Worm (Caenorhabditis elegans) whole organism, early embryonic: ENCODE data around the gene T05A8.2.

Experiments used
- B0310.2 ChIP-seq: sonication (generic microtip); optimal IDR thresholded peaks from 2 replicates; lab custom pipeline; 2016; ENCODE audit warnings: mild to moderate bottlenecking, missing genetic modification characterization, missing compliant biosample characterization
- F13C5.2 ChIP-seq: sonication (generic microtip); optimal IDR thresholded peaks from 2 replicates; lab custom pipeline; 2017; ENCODE audit warnings: mild to moderate bottlenecking, missing genetic modification characterization, inconsistent platforms, missing compliant biosample characterization
- aly-1 ChIP-seq: sonication (generic microtip); optimal IDR thresholded peaks from 2 replicates; lab custom pipeline; 2016; ENCODE audit warnings: missing genetic modification characterization, missing compliant biosample characterization
- ama-1 ChIP-seq: fragments of 150-350 bp; optimal IDR thresholded peaks from 2 replicates; lab custom pipeline; 2014
- ceh-13 ChIP-seq: fragments of 200-800 bp; sonication (Bioruptor generic); optimal IDR thresholded peaks from 2 replicates; lab custom pipeline; 2018; ENCODE audit warnings: mild to moderate bottlenecking, missing genetic modification characterization, missing compliant biosample characterization
- ceh-36 ChIP-seq: sonication (generic microtip); optimal IDR thresholded peaks from 2 replicates; lab custom pipeline; 2016; ENCODE audit warnings: missing genetic modification characterization, inconsistent platforms, missing compliant biosample characterization
- ets-7 ChIP-seq: sonication (generic microtip); optimal IDR thresholded peaks from 2 replicates; lab custom pipeline; 2016; ENCODE audit warnings: missing genotype, missing genetic modification characterization, missing compliant biosample characterization
- flt-1 ChIP-seq: fragments of 200-800 bp; sonication (Bioruptor generic); IDR thresholded peaks from 2 replicates; pipeline ENCODE4 v1.3.6; 2022; ENCODE audit warnings: missing genetic modification characterization, missing compliant biosample characterization
- hmbx-1 ChIP-seq: sonication (generic microtip); optimal IDR thresholded peaks from 2 replicates; lab custom pipeline; 2016; ENCODE audit warnings: mild to moderate bottlenecking, missing genetic modification characterization, missing compliant biosample characterization
- hmg-4 ChIP-seq: fragments of 200-800 bp; sonication (Bioruptor generic); optimal IDR thresholded peaks from 2 replicates; lab custom pipeline; 2018; ENCODE audit warnings: mild to moderate bottlenecking, missing genetic modification characterization, missing compliant biosample characterization
- hnd-1 ChIP-seq: sonication (generic microtip); optimal IDR thresholded peaks from 2 replicates; lab custom pipeline; 2016; ENCODE audit warnings: missing genetic modification characterization, missing compliant biosample characterization
- pes-1 ChIP-seq: fragments of 200-800 bp; sonication (Bioruptor generic); IDR thresholded peaks from 2 replicates; pipeline ENCODE4 v1.3.6; 2022; ENCODE audit warnings: missing genetic modification reagents, missing genetic modification characterization, missing compliant biosample characterization
- scrt-1 ChIP-seq: fragments of 200-800 bp; sonication (Bioruptor generic); IDR thresholded peaks from 2 replicates; pipeline ENCODE4 v1.3.6; 2022; ENCODE audit warnings: missing genetic modification characterization, missing compliant biosample characterization
- sea-1 ChIP-seq: fragments of 200-800 bp; sonication (Bioruptor generic); conservative IDR thresholded peaks from 2 replicates; pipeline ENCODE4 v1.3.6; 2022; ENCODE audit warnings: missing genetic modification characterization, missing compliant biosample characterization
- tbx-11 ChIP-seq: fragments of 200-800 bp; sonication (Bioruptor generic); IDR thresholded peaks from 2 replicates; pipeline ENCODE4 v1.3.6; 2022; ENCODE audit warnings: missing genetic modification characterization, missing compliant biosample characterization
- tbx-37 ChIP-seq: fragments of 200-800 bp; sonication (Bioruptor generic); conservative IDR thresholded peaks from 2 replicates; pipeline ENCODE4 v1.3.6; 2022; ENCODE audit warnings: missing genetic modification reagents, missing genetic modification characterization, missing compliant biosample characterization
- tra-4 ChIP-seq: sonication (generic microtip); optimal IDR thresholded peaks from 2 replicates; lab custom pipeline; 2017; ENCODE audit warnings: missing genetic modification characterization, missing compliant biosample characterization

The T05A8.2 gene

DNA sequence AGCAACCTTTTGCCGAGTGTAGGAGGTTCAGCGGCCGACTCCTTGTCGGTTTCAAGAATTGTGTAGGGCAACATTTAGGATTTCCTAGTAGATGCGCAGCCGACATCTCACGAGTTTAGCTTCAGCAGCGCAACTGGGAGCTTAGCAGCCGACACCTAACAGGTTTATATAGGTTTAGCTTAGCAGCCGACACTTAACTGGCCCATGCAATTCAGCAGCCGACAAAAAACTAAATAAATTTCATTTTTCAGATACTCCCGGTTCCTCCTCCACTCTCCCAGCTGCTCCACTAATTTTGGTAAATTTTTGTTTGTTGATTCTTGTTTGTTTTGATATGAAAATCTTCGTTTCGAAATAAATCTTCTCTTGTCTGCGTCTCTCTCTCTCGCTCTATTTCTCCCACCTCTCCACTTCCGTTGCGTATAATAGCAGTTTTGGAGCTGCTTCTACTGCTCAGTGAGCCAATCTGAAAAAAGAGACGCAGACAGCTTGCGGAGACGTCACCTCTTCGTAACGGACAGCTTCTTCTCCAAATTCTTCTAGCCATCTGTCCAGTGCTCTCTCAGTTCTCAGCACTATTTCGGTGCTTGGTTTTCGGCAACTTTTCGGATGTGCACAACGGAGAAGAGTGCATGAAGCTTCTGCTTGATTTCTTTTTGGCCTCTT lies 37.3 kb upstream of the T05A8.2 start:
- TF ChIP-seq tbx-37 (GFP tag; lab: Robert Waterston, UW) (no peak), aly-1 (tag; lab: Kevin White, UChicago) (no peak)

DNA sequence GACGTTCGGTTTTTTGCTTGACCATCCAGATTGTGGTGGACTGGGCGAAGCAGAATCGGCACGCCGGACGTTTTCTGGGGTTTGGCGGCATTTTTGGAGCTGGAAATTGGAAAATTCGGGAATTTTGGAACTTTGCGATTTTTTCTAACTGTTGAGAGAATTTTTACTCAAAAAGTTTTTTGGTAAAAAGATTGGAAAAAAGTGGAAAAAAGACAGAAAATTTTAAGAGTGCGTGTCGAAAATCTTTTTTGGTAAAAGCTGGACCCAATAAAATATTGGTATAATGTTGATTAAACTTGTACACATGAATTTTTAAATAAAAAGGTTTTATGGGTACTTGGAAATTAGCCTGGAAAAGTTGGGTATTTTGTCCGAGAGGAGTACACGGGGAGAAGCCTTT lies 31.4 kb upstream of the T05A8.2 start, which contains the start of gene T05A8.7:
Gene T05A8.7, minus strand, starts transcription at position 101 of the 400 bp plus-strand sequence.
- TF ChIP-seq B0310.2, result no peak

DNA sequence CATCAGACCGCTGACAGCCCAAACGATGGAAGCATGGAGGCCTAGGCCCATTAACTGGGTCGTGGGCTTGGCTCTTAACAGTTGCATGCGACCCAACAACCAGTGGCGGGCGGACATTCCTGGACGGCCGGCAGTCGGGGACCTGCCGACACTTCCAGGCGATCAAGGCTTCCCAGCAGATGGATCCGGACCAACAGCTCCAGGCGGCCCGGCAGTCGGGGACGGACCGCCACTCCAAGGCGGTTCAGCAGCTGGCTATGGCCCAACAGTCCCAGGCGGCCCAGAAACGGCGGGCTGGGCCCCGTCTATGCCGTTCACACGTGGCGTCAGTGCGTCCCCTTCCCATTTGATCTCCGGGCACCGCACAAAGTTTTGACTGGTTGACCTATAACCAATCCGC lies 30.6 kb upstream of the T05A8.2 start:
- TF ChIP-seq pes-1 (GFP tag; lab: Robert Waterston, UW) (no peak), scrt-1 (GFP tag; lab: Robert Waterston, UW) (0 out of 2 replicates have a peak, but pooled peaks have one; percentile 47), ceh-13 (no peak)

DNA sequence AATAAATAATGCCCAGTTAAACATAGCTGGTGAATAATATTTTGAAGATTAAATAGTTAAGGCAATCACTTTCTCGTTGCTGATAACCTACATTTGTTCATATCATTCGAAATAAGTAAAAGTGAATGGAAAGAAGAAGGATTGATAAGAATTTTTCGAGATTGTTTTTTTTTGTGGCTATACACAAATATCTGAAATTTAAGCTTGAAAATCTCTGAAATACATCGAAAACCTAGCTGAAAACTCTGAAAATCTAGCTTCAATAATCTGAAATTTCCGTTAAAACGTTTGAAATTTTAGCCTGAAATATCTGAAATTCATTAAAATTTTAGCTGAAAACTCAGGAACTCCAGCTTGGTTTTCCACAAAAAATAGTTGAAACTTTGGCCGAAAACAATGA lies 28.8 kb upstream of the T05A8.2 start, which contains the start of gene T05A8.6:
Gene T05A8.6, minus strand, starts transcription at position 101 of the 400 bp plus-strand sequence.
- TF ChIP-seq tbx-37 (GFP tag; lab: Robert Waterston, UW) (no peak), aly-1 (tag; lab: Kevin White, UChicago) (no peak), scrt-1 (GFP tag; lab: Robert Waterston, UW) (no peak), hnd-1 (tag; lab: Kevin White, UChicago) (no peak), B0310.2 (no peak), hmg-4 (GFP tag; lab: Kevin White, UChicago) (no peak), hmbx-1 (tag; lab: Kevin White, UChicago) (no peak), flt-1 (GFP tag; lab: Robert Waterston, UW) (no peak), pes-1 (GFP tag; lab: Robert Waterston, UW) (no peak)

DNA sequence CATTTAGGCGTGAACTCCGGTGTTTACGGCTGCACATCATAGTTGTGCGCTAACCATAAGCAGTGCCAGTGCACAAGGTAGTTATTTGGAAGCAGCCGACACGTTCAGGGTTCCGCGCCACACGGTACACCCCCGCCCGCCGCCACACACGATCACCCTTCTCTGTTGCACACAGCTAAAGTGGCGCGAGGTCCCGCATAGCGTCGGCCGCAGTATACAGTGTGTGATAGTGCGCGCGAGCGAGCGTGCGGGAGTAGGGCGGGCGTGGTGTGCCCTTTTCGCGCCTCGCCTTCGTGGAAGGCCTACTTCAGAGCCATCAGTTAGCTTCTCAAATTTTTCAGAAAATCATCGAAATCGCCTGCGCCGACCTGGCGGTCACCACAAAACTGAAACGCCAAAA lies 26.1 kb upstream of the T05A8.2 start:
- TF ChIP-seq F13C5.2 (no peak), B0310.2 (no peak), ceh-36 (tag; lab: Kevin White, UChicago) (no peak), ama-1 (lab: Kevin White, UChicago) (no peak), hnd-1 (tag; lab: Kevin White, UChicago) (no peak), ceh-13 (no peak), scrt-1 (GFP tag; lab: Robert Waterston, UW) (no peak), ets-7 (tag; lab: Kevin White, UChicago) (no peak)

DNA sequence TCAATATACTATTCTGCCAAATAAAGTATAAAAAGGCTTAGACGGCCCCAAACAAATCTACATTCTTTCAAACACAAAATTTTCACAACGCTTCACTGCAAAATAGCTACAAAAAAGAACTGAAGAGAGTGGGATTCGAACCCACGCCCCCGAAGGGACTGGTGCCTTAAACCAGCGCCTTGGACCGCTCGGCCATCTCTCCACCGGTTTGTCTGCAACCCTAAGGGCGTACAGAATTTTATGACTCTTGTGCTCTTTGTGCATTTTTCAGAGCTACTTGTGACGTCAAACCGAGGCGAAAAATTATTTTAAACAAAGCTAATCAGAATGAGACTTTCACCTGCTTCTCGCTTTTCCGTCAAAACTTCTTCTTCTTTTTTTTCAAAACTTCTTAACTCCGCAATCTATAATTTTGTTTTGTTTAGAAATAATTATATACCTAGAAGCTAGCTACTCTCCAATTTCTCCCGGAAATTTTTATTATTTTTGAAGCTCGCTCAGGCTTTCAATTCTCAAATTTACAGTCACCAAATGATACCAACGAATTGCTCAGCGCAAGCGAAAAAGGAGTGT lies 25.4 kb upstream of the T05A8.2 start, which contains the start of gene T05A8.8:
Gene T05A8.8, plus strand, starts transcription at position 523 of the 573 bp plus-strand sequence.
- TF ChIP-seq scrt-1 (GFP tag; lab: Robert Waterston, UW) (no peak), ama-1 (lab: Kevin White, UChicago) (no peak), hnd-1 (tag; lab: Kevin White, UChicago) (no peak), hmbx-1 (tag; lab: Kevin White, UChicago) (no peak), B0310.2 (no peak), hmg-4 (GFP tag; lab: Kevin White, UChicago) (no peak), tra-4 (tag; lab: Kevin White, UChicago) (no peak), ceh-36 (tag; lab: Kevin White, UChicago) (no peak), ceh-13 (no peak), F13C5.2 (no peak), ets-7 (tag; lab: Kevin White, UChicago) (no peak)

DNA sequence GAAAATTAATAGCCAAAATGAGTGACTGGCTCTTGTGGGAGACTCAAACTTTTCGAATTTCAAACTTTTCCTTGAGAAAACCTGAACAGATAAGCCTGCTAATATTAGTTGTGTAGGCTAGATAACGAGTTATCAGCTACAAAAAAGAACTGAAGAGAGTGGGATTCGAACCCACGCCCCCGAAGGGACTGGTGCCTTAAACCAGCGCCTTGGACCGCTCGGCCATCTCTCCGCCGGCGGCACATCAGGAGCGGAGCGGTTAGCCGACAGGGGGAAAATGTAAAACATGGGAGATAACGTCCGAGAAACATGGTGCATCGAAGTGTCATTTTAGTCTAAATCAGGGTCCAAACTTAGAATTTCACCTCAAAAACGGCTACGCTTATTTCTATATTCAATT lies 24.8 kb upstream of the T05A8.2 start:
- TF ChIP-seq sea-1 (GFP tag; lab: Robert Waterston, UW) (no peak), aly-1 (tag; lab: Kevin White, UChicago) (no peak), tbx-37 (GFP tag; lab: Robert Waterston, UW) (no peak), hnd-1 (tag; lab: Kevin White, UChicago) (no peak), hmbx-1 (tag; lab: Kevin White, UChicago) (no peak), ceh-13 (no peak), tra-4 (tag; lab: Kevin White, UChicago) (no peak)

DNA sequence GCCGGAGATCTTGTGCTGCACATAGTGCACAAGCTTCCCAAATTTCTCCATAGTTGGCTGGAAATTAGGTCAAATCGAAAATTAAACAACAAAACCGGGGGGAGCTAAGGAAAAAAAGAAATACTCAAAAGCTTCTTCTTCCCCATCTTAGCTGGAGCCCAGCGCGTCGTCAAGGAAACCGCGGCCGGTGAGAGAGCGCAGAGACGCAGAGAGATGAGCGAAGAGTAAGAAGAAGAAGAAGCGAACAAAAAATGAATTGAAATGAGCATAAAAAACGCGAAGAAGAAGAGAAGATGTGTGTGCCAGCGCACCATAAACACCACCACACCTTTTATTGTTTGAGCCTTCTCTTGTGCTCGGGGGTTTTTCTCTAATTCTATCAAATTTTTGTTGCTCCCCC lies 24.4 kb upstream of the T05A8.2 start, which contains the start of gene wdr-31:
Gene wdr-31, minus strand, starts transcription at position 101 of the 400 bp plus-strand sequence.
- TF ChIP-seq hmg-4 (GFP tag; lab: Kevin White, UChicago) (no peak), sea-1 (GFP tag; lab: Robert Waterston, UW) (no peak), scrt-1 (GFP tag; lab: Robert Waterston, UW) (no peak), ets-7 (tag; lab: Kevin White, UChicago) (no peak), B0310.2 (no peak), F13C5.2 (no peak), flt-1 (GFP tag; lab: Robert Waterston, UW) (no peak), hmbx-1 (tag; lab: Kevin White, UChicago) (no peak), tra-4 (tag; lab: Kevin White, UChicago) (no peak), ama-1 (lab: Kevin White, UChicago) (no peak), ceh-13 (no peak), tbx-37 (GFP tag; lab: Robert Waterston, UW) (no peak), pes-1 (GFP tag; lab: Robert Waterston, UW) (no peak), ceh-36 (tag; lab: Kevin White, UChicago) (no peak), aly-1 (tag; lab: Kevin White, UChicago) (no peak), tbx-11 (GFP tag; lab: Robert Waterston, UW) (no peak), hnd-1 (tag; lab: Kevin White, UChicago) (no peak)
